Fruit fly (Drosophila melanogaster) whole organism, embryonic: Measurements from ENCODE around the gene CG42824.

ENCODE experiments used
- CG18476 ChIP-seq: fragments of 200-800 bp; sonication (Bioruptor generic); optimal IDR thresholded peaks from 2 replicates; lab custom pipeline; 2016; ENCODE audit warnings: missing biosample characterization, mild to moderate bottlenecking, missing genetic modification characterization
- CG2199 ChIP-seq: fragments of 200-800 bp; sonication (Bioruptor generic); IDR thresholded peaks from 3 replicates; pipeline ENCODE4 v1.3.6; 2022; ENCODE audit warnings: missing biosample characterization, missing genetic modification characterization
- Dad ChIP-seq: fragments of 200-800 bp; sonication (Bioruptor generic); optimal IDR thresholded peaks from 3 replicates; lab custom pipeline; 2016; ENCODE audit warnings: missing biosample characterization, missing genetic modification characterization
- E2f2 ChIP-seq: fragments of 200-800 bp; sonication (Bioruptor generic); IDR thresholded peaks from 2 replicates; pipeline ENCODE4 v1.3.6; 2022; ENCODE audit warnings: missing biosample characterization, missing genetic modification characterization
- dmrt11E ChIP-seq: fragments of 200-800 bp; sonication (Bioruptor generic); optimal IDR thresholded peaks from 3 replicates; lab custom pipeline; 2018; ENCODE audit warnings: missing biosample characterization, mild to moderate bottlenecking, missing genetic modification characterization, moderate library complexity
- toy ChIP-seq: fragments of 200-800 bp; sonication (Bioruptor generic); IDR thresholded peaks from 2 replicates; pipeline ENCODE4 v1.3.6; 2022; ENCODE audit warnings: missing biosample characterization, missing genetic modification characterization

DNA sequence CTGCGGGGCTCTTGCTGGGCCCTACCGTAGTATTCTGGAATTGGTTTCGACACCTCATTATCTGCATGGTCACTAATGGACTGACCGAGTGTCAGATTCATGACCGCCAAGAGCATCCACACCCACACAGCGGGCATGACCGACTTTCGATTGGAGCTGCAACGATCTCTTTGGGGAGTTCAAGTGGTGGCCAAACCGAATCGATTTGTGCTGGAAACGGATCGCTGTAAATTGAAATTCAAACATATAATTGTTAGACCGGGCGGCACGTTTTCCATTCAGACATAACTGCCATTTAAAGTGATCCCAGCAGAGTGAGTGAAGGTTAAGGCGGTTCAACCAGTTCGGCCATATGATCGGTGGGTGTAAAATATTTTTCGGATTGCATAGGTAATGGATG is at the start of gene CG42824, which contains the start of gene CG42798:
- TF ChIP-seq CG2199 (GFP tag; lab: Robert Waterston, UW): no peak
- no peak for TF ChIP-seq Dad (GFP tag; lab: Kevin White, UChicago)
- TF ChIP-seq toy (GFP tag; lab: Robert Waterston, UW): no peak
- TF ChIP-seq dmrt11E (tag; lab: Kevin White, UChicago): no peak
- TF ChIP-seq E2f2 (GFP tag; lab: Robert Waterston, UW): no peak
- no peak for TF ChIP-seq CG18476 (GFP tag; lab: Kevin White, UChicago)
